Worm (Caenorhabditis elegans) whole organism, mixed stage, embryonic: ENCODE results near the gene C50E3.9.

Experiments
- hlh-1 ChIP-seq: fragments of 150-350 bp; optimal IDR thresholded peaks from 2 replicates; lab custom pipeline; 2014; ENCODE audit warnings: missing biosample characterization, missing genetic modification reagents, missing genetic modification characterization
- nhr-237 ChIP-seq: fragments of 150-350 bp; optimal IDR thresholded peaks from 2 replicates; lab custom pipeline; 2014; ENCODE audit warnings: missing biosample characterization, missing genetic modification characterization
- nhr-28 ChIP-seq: fragments of 150-350 bp; optimal IDR thresholded peaks from 2 replicates; lab custom pipeline; 2014; ENCODE audit warnings: missing biosample characterization, missing genetic modification characterization
- unc-39 ChIP-seq: fragments of 150-350 bp; optimal IDR thresholded peaks from 2 replicates; lab custom pipeline; 2014; ENCODE audit warnings: missing biosample characterization, missing genetic modification characterization
- unc-62 ChIP-seq: fragments of 150-350 bp; optimal IDR thresholded peaks from 2 replicates; lab custom pipeline; 2014; ENCODE audit warnings: missing biosample characterization, missing genetic modification reagents, missing genetic modification characterization

DNA sequence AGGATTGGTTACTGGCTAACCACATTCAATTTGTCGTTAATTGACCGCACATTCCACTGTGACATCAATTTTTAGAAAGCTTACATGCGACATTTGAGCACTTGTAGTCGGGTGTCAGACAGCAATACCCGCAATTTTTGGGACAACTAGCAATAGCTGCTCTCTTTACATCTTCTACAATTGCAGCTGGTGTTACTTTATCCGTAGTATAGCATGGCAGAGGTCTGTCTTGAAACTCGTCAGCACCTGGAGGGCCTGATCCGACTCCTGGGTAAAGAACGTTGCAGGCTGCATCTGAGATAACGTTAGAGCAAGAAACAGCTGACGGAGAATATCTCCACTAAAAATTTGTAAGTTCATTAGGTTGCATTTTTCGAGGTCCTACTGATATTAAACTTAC, 39.3 kb upstream of the C50E3.9 start:
- TF ChIP-seq unc-62 (GFP tag; lab: Kevin White, UChicago) (no peak), nhr-28 (tag; lab: Kevin White, UChicago) (no peak), unc-39 (tag; lab: Kevin White, UChicago) (no peak), nhr-237 (no peak), hlh-1 (no peak)
